Worm (Caenorhabditis elegans): Measurements from ENCODE around the gene nra-3.
A peak's percentile ranks its signal among the peaks of the same experiment; 100 is the strongest.

Gene nra-3

ce11 chrX:9948528-9948927 is 17.3 kb upstream of the nra-3 start:
- TF ChIP-seq ztf-4 (tag; optimal IDR thresholded peaks at IDR 0.05) = no peak

DNA sequence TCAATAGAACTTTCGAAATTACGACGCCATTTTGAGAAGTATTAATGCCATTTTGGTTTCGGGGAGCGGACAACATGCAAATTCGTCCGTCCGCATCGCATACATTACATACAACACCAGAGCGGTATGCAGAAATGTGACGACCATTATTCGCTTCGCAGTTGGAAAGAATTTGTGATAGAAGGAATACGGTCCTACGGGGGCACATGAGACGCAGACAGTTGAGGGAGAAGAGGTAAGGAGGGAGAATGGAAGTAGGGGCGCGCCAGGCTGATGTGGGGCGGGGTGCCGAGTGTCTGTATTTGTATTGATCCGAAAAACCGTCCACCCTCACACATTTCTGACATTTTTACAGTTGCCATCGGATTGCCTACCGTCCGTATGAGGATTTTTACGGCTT is 10.1 kb upstream of the nra-3 start:
- TF ChIP-seq gmeb-1 (tag; optimal IDR thresholded peaks at IDR 0.05) = no peak
- TF ChIP-seq nhr-21 (tag; optimal IDR thresholded peaks at IDR 0.05) = no peak
- TF ChIP-seq aly-2 (tag; optimal IDR thresholded peaks at IDR 0.05) = no peak
- no peak for TF ChIP-seq ama-1 (optimal IDR thresholded peaks at IDR 0.05)
- TF ChIP-seq nhr-237 (tag; optimal IDR thresholded peaks at IDR 0.05) = no peak
- no peak for TF ChIP-seq nhr-12 (tag; optimal IDR thresholded peaks at IDR 0.05)
- TF ChIP-seq ztf-1 (GFP tag; conservative IDR thresholded peaks at IDR 0.05) = no peak
- no peak for TF ChIP-seq fos-1 (tag; optimal IDR thresholded peaks at IDR 0.05)
- TF ChIP-seq unc-62 (GFP tag; optimal IDR thresholded peaks at IDR 0.05) = no peak
- TF ChIP-seq lsy-2 (tag; optimal IDR thresholded peaks at IDR 0.05) = no peak
- no peak for TF ChIP-seq nhr-129 (tag; optimal IDR thresholded peaks at IDR 0.05)
- TF ChIP-seq mdl-1 (tag; optimal IDR thresholded peaks at IDR 0.05) = no peak
- no peak for TF ChIP-seq egl-27 (tag; optimal IDR thresholded peaks at IDR 0.05)
- TF ChIP-seq nhr-6 (tag; optimal IDR thresholded peaks at IDR 0.05) = no peak
- no peak for TF ChIP-seq lin-13 (GFP tag; optimal IDR thresholded peaks at IDR 0.05)

DNA sequence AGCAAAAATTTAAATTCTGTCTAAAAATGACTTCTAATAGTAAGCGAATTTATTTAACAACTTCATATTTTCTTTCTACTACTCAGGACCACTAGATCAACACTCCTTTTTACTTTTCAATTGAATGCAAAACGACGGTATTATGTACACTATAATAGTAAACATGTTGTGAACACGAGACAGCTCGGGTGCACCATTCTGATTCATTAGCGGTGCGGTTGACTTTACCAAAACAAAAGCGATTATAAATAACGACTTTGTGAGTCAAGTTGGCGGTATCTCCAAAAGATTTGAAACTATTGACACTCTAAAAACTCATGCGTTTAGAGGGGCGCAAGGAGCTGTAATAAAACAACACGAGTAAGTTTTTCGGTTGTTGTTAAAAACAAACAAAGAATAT is 9.3 kb upstream of the nra-3 start:
- TF ChIP-seq lin-13 (GFP tag; optimal IDR thresholded peaks at IDR 0.05) (no peak), nhr-11 (tag; optimal IDR thresholded peaks at IDR 0.05) (no peak), F13H6.1 (tag; optimal IDR thresholded peaks at IDR 0.05) (no peak), sem-4 (tag; optimal IDR thresholded peaks at IDR 0.05) (no peak), sma-9 (GFP tag; optimal IDR thresholded peaks at IDR 0.05) (no peak), sma-9 (tag; optimal IDR thresholded peaks at IDR 0.05) (no peak), dmd-4 (tag; optimal IDR thresholded peaks at IDR 0.05) (no peak), R02D3.7 (tag; optimal IDR thresholded peaks at IDR 0.05) (no peak), Y55F3AM.14 (GFP tag; optimal IDR thresholded peaks at IDR 0.05) (no peak), ceh-82 (tag; optimal IDR thresholded peaks at IDR 0.05) (no peak), skn-1 (tag; optimal IDR thresholded peaks at IDR 0.05) (no peak), mdl-1 (tag; optimal IDR thresholded peaks at IDR 0.05) (no peak), lin-39 (tag; optimal IDR thresholded peaks at IDR 0.05) (no peak), peb-1 (tag; optimal IDR thresholded peaks at IDR 0.05) (no peak), unc-55 (GFP tag; optimal IDR thresholded peaks at IDR 0.05) (no peak), nhr-21 (tag; optimal IDR thresholded peaks at IDR 0.05) (no peak)

- TF ChIP-seq unc-55 (GFP tag; optimal IDR thresholded peaks at IDR 0.05) (peak; percentile 2), sma-3 (GFP tag; optimal IDR thresholded peaks at IDR 0.05) (no peak)
These were observed 7.3 kb upstream of the nra-3 start, which contains the start of the genes C17G1.5 and C17G1.14 for ce11 chrX:9938537-9938936. TSS of gene C17G1.5 (plus strand) at chrX:9938802. TSS of gene C17G1.14 (plus strand) at chrX:9938813.

DNA sequence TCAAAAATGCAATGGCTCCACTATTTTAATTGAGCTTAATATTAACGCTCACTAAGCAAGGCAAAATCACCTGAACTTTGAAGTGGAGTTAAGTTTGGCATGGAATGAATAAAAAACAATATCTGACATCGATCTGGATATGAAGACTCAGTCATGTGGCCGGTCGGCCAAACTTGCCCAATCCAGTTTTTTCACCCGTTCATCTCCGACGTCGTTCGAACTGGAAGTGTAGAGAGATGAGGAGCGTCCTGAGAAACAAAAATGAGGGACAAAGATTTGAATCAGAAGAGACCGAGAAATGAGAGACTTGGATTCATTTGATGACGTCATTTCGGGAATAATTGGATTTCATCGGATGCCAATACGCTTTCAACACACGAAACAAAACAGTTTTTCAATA is 6.8 kb upstream of the nra-3 start:
- TF ChIP-seq ZK546.5 (tag; optimal IDR thresholded peaks at IDR 0.05) = no peak
- TF ChIP-seq nhr-21 (tag; optimal IDR thresholded peaks at IDR 0.05) = peak; percentile 56
- no peak for TF ChIP-seq zag-1 (tag; optimal IDR thresholded peaks at IDR 0.05)
- TF ChIP-seq unc-62 (GFP tag; optimal IDR thresholded peaks at IDR 0.05) = no peak
- peak; percentile 39 for TF ChIP-seq sem-4 (tag; optimal IDR thresholded peaks at IDR 0.05)
- no peak for TF ChIP-seq nhr-12 (tag; optimal IDR thresholded peaks at IDR 0.05)
- no peak for TF ChIP-seq ztf-11 (tag; optimal IDR thresholded peaks at IDR 0.05)
- TF ChIP-seq peb-1 (tag; optimal IDR thresholded peaks at IDR 0.05) = no peak
- no peak for TF ChIP-seq nhr-77 (tag; optimal IDR thresholded peaks at IDR 0.05)
- TF ChIP-seq lin-11 (tag; optimal IDR thresholded peaks at IDR 0.05) = no peak
- no peak for TF ChIP-seq nhr-10 (tag; optimal IDR thresholded peaks at IDR 0.05)
- TF ChIP-seq nhr-129 (tag; optimal IDR thresholded peaks at IDR 0.05) = no peak
- TF ChIP-seq egl-27 (tag; optimal IDR thresholded peaks at IDR 0.05) = no peak
- TF ChIP-seq nhr-237 (tag; optimal IDR thresholded peaks at IDR 0.05) = no peak
- no peak for TF ChIP-seq fos-1 (tag; optimal IDR thresholded peaks at IDR 0.05)
- no peak for TF ChIP-seq ztf-4 (tag; optimal IDR thresholded peaks at IDR 0.05)
- no peak for TF ChIP-seq aly-2 (tag; optimal IDR thresholded peaks at IDR 0.05)
- no peak for TF ChIP-seq elt-1 (tag; optimal IDR thresholded peaks at IDR 0.05)
- peak; percentile 30 for TF ChIP-seq nhr-25 (tag; optimal IDR thresholded peaks at IDR 0.05)
- no peak for TF ChIP-seq R02D3.7 (tag; optimal IDR thresholded peaks at IDR 0.05)
- no peak for TF ChIP-seq C34F6.9 (tag; optimal IDR thresholded peaks at IDR 0.05)
- TF ChIP-seq mdl-1 (tag; optimal IDR thresholded peaks at IDR 0.05) = no peak
- TF ChIP-seq snpc-4 (tag; optimal IDR thresholded peaks at IDR 0.05) = no peak
- TF ChIP-seq lsy-2 (tag; optimal IDR thresholded peaks at IDR 0.05) = no peak
